Worm (Caenorhabditis elegans) whole organism, mixed stage, embryonic: ENCODE results near the gene ceh-22.

ENCODE experiments used
- bed-3 ChIP-seq: fragments of 200-800 bp; sonication (Bioruptor generic); optimal IDR thresholded peaks from 3 replicates; lab custom pipeline; 2018; ENCODE audit warnings: mild to moderate bottlenecking, missing genetic modification characterization, moderate library complexity, missing compliant biosample characterization
- blmp-1 ChIP-seq: fragments of 150-350 bp; optimal IDR thresholded peaks from 2 replicates; lab custom pipeline; 2014; ENCODE audit warnings: missing biosample characterization, missing genetic modification characterization
- ceh-39 ChIP-seq: fragments of 150-350 bp; optimal IDR thresholded peaks from 2 replicates; lab custom pipeline; 2014; ENCODE audit warnings: missing biosample characterization, missing genetic modification characterization
- ceh-43 ChIP-seq: fragments of 200-800 bp; sonication (Bioruptor generic); optimal IDR thresholded peaks from 2 replicates; lab custom pipeline; 2018; ENCODE audit warnings: mild to moderate bottlenecking, missing genetic modification characterization, moderate library complexity, missing compliant biosample characterization
- ceh-83 ChIP-seq: fragments of 200-800 bp; sonication (Bioruptor generic); optimal IDR thresholded peaks from 2 replicates; lab custom pipeline; 2018; ENCODE audit warnings: mild to moderate bottlenecking, missing genetic modification characterization, missing compliant biosample characterization
- ces-1 ChIP-seq: fragments of 150-350 bp; optimal IDR thresholded peaks from 2 replicates; lab custom pipeline; 2014; ENCODE audit warnings: missing biosample characterization, missing genetic modification reagents, missing genetic modification characterization
- cnd-1 ChIP-seq: fragments of 200-800 bp; sonication (Bioruptor generic); optimal IDR thresholded peaks from 2 replicates; lab custom pipeline; 2018; ENCODE audit warnings: mild to moderate bottlenecking, missing genetic modification characterization, missing compliant biosample characterization
- drap-1 ChIP-seq: fragments of 200-800 bp; sonication (Bioruptor generic); optimal IDR thresholded peaks from 3 replicates; lab custom pipeline; 2018; ENCODE audit warnings: mild to moderate bottlenecking, missing genetic modification characterization, missing compliant biosample characterization
- elt-1 ChIP-seq: sonication (generic microtip); optimal IDR thresholded peaks from 2 replicates; lab custom pipeline; 2017; ENCODE audit warnings: missing genetic modification characterization, mild to moderate bottlenecking, missing compliant biosample characterization, antibody characterized with exemption, moderate library complexity, borderline replicate concordance; ENCODE audit not compliant: insufficient read depth
- flh-1 ChIP-seq: fragments of 200-800 bp; sonication (Bioruptor generic); optimal IDR thresholded peaks from 2 replicates; lab custom pipeline; 2018; ENCODE audit warnings: mild to moderate bottlenecking, missing genetic modification characterization, moderate library complexity, missing compliant biosample characterization
- ham-2 ChIP-seq: fragments of 200-800 bp; sonication (Bioruptor generic); optimal IDR thresholded peaks from 2 replicates; lab custom pipeline; 2018; ENCODE audit warnings: mild to moderate bottlenecking, missing genetic modification characterization, missing compliant biosample characterization
- hlh-1 ChIP-seq: fragments of 150-350 bp; optimal IDR thresholded peaks from 2 replicates; lab custom pipeline; 2014; ENCODE audit warnings: missing biosample characterization, missing genetic modification reagents, missing genetic modification characterization
- lin-32 ChIP-seq: fragments of 200-800 bp; sonication (Bioruptor generic); optimal IDR thresholded peaks from 2 replicates; lab custom pipeline; 2018; ENCODE audit warnings: mild to moderate bottlenecking, missing genetic modification characterization, missing compliant biosample characterization
- mep-1 ChIP-seq: fragments of 150-350 bp; optimal IDR thresholded peaks from 2 replicates; lab custom pipeline; 2017; ENCODE audit warnings: missing biosample characterization, missing genetic modification reagents, missing genetic modification characterization, inconsistent platforms
- mls-2 ChIP-seq: sonication (generic microtip); optimal IDR thresholded peaks from 2 replicates; lab custom pipeline; 2016; ENCODE audit warnings: mild to moderate bottlenecking, missing genetic modification characterization, moderate library complexity, missing compliant biosample characterization
- nhr-12 ChIP-seq: fragments of 150-350 bp; optimal IDR thresholded peaks from 2 replicates; lab custom pipeline; 2014; ENCODE audit warnings: missing biosample characterization, missing genetic modification characterization
- nhr-2 ChIP-seq: fragments of 150-350 bp; optimal IDR thresholded peaks from 2 replicates; lab custom pipeline; 2014; ENCODE audit warnings: missing biosample characterization, missing genetic modification characterization
- nhr-237 ChIP-seq: fragments of 150-350 bp; optimal IDR thresholded peaks from 2 replicates; lab custom pipeline; 2014; ENCODE audit warnings: missing biosample characterization, missing genetic modification characterization
- nhr-28 ChIP-seq: fragments of 150-350 bp; optimal IDR thresholded peaks from 2 replicates; lab custom pipeline; 2014; ENCODE audit warnings: missing biosample characterization, missing genetic modification characterization
- pha-4 ChIP-seq: fragments of 150-350 bp; optimal IDR thresholded peaks from 2 replicates; lab custom pipeline; 2018; ENCODE audit warnings: missing biosample characterization, missing genetic modification reagents, missing genetic modification characterization
- snpc-4 ChIP-seq: fragments of 150-350 bp; optimal IDR thresholded peaks from 2 replicates; lab custom pipeline; 2014; ENCODE audit warnings: missing biosample characterization, missing genetic modification characterization
- sptf-1 ChIP-seq: sonication (generic microtip); optimal IDR thresholded peaks from 2 replicates; lab custom pipeline; 2017; ENCODE audit warnings: mild to moderate bottlenecking, missing genetic modification characterization, moderate library complexity, missing compliant biosample characterization
- tbx-8 ChIP-seq: fragments of 200-800 bp; sonication (Bioruptor generic); optimal IDR thresholded peaks from 2 replicates; lab custom pipeline; 2018; ENCODE audit warnings: mild to moderate bottlenecking, missing genetic modification characterization, moderate library complexity, missing compliant biosample characterization
- unc-120 ChIP-seq: sonication (generic microtip); optimal IDR thresholded peaks from 2 replicates; lab custom pipeline; 2017; ENCODE audit warnings: missing genetic modification characterization, missing compliant biosample characterization; ENCODE audit not compliant: poor library complexity, severe bottlenecking
- unc-39 ChIP-seq: fragments of 150-350 bp; optimal IDR thresholded peaks from 2 replicates; lab custom pipeline; 2014; ENCODE audit warnings: missing biosample characterization, missing genetic modification characterization
- zip-8 ChIP-seq: fragments of 150-350 bp; optimal IDR thresholded peaks from 2 replicates; lab custom pipeline; 2014; ENCODE audit warnings: missing biosample characterization, missing genetic modification characterization
- ztf-11 ChIP-seq: fragments of 150-350 bp; optimal IDR thresholded peaks from 2 replicates; lab custom pipeline; 2014; ENCODE audit warnings: missing biosample characterization, missing genetic modification characterization

Gene ceh-22

DNA sequence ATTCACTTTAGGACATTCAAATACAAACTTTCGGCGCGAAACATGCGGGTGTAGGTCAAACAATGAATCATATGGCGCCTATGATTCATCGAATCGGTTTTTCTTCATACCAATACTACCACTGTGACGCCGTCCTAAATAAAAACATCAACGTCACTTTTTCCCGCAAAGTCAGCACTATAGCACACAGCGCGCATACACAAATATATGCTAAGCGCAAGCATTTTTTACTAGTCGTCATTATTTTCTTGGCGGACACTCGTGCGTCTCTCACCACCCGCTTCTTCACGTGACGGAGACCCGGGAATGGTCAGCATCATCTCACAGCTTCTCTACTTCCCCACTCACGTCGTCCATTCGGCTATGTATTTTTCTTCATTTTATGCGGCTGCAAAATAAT is 51.5 kb downstream of the ceh-22 start:
- TF ChIP-seq nhr-2 (no peak), zip-8 (tag; lab: Kevin White, UChicago) (no peak), elt-1 (no peak), ceh-43 (GFP tag; lab: Kevin White, UChicago) (no peak), flh-1 (no peak), bed-3 (GFP tag; lab: Kevin White, UChicago) (no peak), mep-1 (tag; lab: Kevin White, UChicago) (no peak), snpc-4 (no peak), ceh-39 (tag; lab: Kevin White, UChicago) (no peak), pha-4 (tag; lab: Kevin White, UChicago) (no peak), sptf-1 (tag; lab: Kevin White, UChicago) (no peak), tbx-8 (GFP tag; lab: Kevin White, UChicago) (no peak), nhr-28 (tag; lab: Kevin White, UChicago) (no peak), lin-32 (GFP tag; lab: Kevin White, UChicago) (no peak), unc-120 (tag; lab: Kevin White, UChicago) (no peak), hlh-1 (tag; lab: Kevin White, UChicago) (no peak), ceh-83 (GFP tag; lab: Kevin White, UChicago) (no peak)

ce11 chrV:10723583-10723982 is 51.9 kb downstream of the ceh-22 start:
- TF ChIP-seq ham-2 (GFP tag; lab: Kevin White, UChicago) (no peak), nhr-2 (no peak), tbx-8 (GFP tag; lab: Kevin White, UChicago) (no peak), flh-1 (no peak), zip-8 (tag; lab: Kevin White, UChicago) (no peak), nhr-12 (tag; lab: Kevin White, UChicago) (no peak), ces-1 (GFP tag; lab: Kevin White, UChicago) (no peak), blmp-1 (tag; lab: Kevin White, UChicago) (no peak), nhr-28 (tag; lab: Kevin White, UChicago) (no peak), ztf-11 (tag; lab: Kevin White, UChicago) (no peak), pha-4 (tag; lab: Kevin White, UChicago) (no peak), nhr-237 (tag; lab: Kevin White, UChicago) (no peak), drap-1 (GFP tag; lab: Kevin White, UChicago) (no peak), cnd-1 (tag; lab: Kevin White, UChicago) (no peak), elt-1 (no peak)

- TF ChIP-seq unc-39: no peak
- TF ChIP-seq bed-3 (GFP tag; lab: Kevin White, UChicago): no peak
- no peak for TF ChIP-seq tbx-8 (GFP tag; lab: Kevin White, UChicago)
- no peak for TF ChIP-seq ceh-39 (tag; lab: Kevin White, UChicago)
- TF ChIP-seq cnd-1 (tag; lab: Kevin White, UChicago): no peak
- no peak for TF ChIP-seq snpc-4
- no peak for TF ChIP-seq mls-2 (tag; lab: Kevin White, UChicago)
- no peak for TF ChIP-seq ztf-11 (tag; lab: Kevin White, UChicago)
- no peak for TF ChIP-seq drap-1 (GFP tag; lab: Kevin White, UChicago)
- no peak for TF ChIP-seq nhr-12 (tag; lab: Kevin White, UChicago)
Measured at ce11 chrV:10724472-10724871, 52.8 kb downstream of the ceh-22 start.
